1 fruit fly cellular context compared by ENCODE assay signal in the genomic region with DNA sequence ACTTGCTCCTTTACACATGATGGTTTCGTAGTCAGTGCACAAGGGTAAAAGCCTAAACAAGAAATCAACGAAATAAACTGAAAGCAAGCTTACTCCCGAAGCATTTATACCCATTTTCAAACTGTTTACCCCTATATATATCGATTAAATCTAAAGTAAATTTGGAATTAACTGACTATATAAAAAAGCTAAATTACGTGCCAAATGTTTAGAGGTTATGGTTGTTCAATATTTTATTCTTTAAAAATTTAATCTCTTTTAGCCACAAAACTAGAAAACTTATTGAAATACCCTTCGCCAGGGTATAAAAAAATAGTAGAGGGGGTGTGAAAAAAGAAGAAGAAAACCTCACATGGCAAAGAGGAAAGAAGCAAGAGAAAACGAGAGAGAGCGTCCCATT.
TF ChIP-seq lines count a peak whose summit lies in the region.

No protein-coding gene starts in this region.

TF ChIP-seq in whole organism, embryonic, 481 proteins besides CTCF, POLR2A, EP300 and RAD21 (continued from another document and continues in another):
- TF ChIP-seq stwl (tag; optimal IDR thresholded peaks at IDR 0.05; lab: Kevin White, UChicago) = no peak
- TF ChIP-seq CG2199 (GFP tag; IDR thresholded peaks at IDR 0.05; lab: Robert Waterston, UW) = no peak
- no peak for TF ChIP-seq ken (GFP tag; IDR thresholded peaks at IDR 0.05; lab: Robert Waterston, UW)
- no peak for TF ChIP-seq MTF-1 (GFP tag; optimal IDR thresholded peaks at IDR 0.05; lab: Kevin White, UChicago; ENCODE audit: borderline replicate concordance)
- no peak for TF ChIP-seq CG3847 (GFP tag; IDR thresholded peaks at IDR 0.05; lab: Robert Waterston, UW)
- TF ChIP-seq CG14710 (tag; optimal IDR thresholded peaks at IDR 0.05; lab: Kevin White, UChicago) = peak; percentile 59
- peak; percentile 54 for TF ChIP-seq Hsf (GFP tag; optimal IDR thresholded peaks at IDR 0.05; lab: Kevin White, UChicago)
- peak; percentile 74 for TF ChIP-seq CG11504 (tag; optimal IDR thresholded peaks at IDR 0.05; lab: Kevin White, UChicago)
- TF ChIP-seq gce (GFP tag; IDR thresholded peaks at IDR 0.05; lab: Robert Waterston, UW) = no peak
- no peak for TF ChIP-seq CG8765 (GFP tag; IDR thresholded peaks at IDR 0.05; lab: Robert Waterston, UW)
- TF ChIP-seq CG8089 (GFP tag; optimal IDR thresholded peaks at IDR 0.05; lab: Kevin White, UChicago) = no peak
- no peak for TF ChIP-seq ap (GFP tag; IDR thresholded peaks at IDR 0.05; lab: Robert Waterston, UW)
- TF ChIP-seq fd96Cb (tag; optimal IDR thresholded peaks at IDR 0.05; lab: Kevin White, UChicago) = peak; percentile 62
- TF ChIP-seq Lim3 (GFP tag; IDR thresholded peaks at IDR 0.05; lab: Robert Waterston, UW) = no peak
- TF ChIP-seq prd (optimal IDR thresholded peaks at IDR 0.05; lab: Kevin White, UChicago) = no peak
- TF ChIP-seq prd (GFP tag; IDR thresholded peaks at IDR 0.05; lab: Robert Waterston, UW) = peak; percentile 70
- no peak for TF ChIP-seq dimm (GFP tag; IDR thresholded peaks at IDR 0.05; lab: Robert Waterston, UW)
- TF ChIP-seq cato (GFP tag; optimal IDR thresholded peaks at IDR 0.05; lab: Kevin White, UChicago; ENCODE audit: borderline replicate concordance) = no peak
- TF ChIP-seq CG4328 (GFP tag; optimal IDR thresholded peaks at IDR 0.05; lab: Kevin White, UChicago) = no peak
- no peak for TF ChIP-seq CrebB (tag; optimal IDR thresholded peaks at IDR 0.05; lab: Kevin White, UChicago)
- no peak for TF ChIP-seq repo (GFP tag; optimal IDR thresholded peaks at IDR 0.05; lab: Kevin White, UChicago)
- TF ChIP-seq Hmx (GFP tag; optimal IDR thresholded peaks at IDR 0.05; lab: Kevin White, UChicago) = peak; percentile 21
- TF ChIP-seq CG15479 (GFP tag; optimal IDR thresholded peaks at IDR 0.05; lab: Kevin White, UChicago) = no peak
- no peak for TF ChIP-seq cas (GFP tag; IDR thresholded peaks at IDR 0.05; lab: Robert Waterston, UW)
- no peak for TF ChIP-seq C15 (GFP tag; IDR thresholded peaks at IDR 0.05; lab: Robert Waterston, UW)
- peak; percentile 22; the same call in 1 of the 3 replicates for TF ChIP-seq croc (GFP tag; conservative IDR thresholded peaks at IDR 0.05; lab: Robert Waterston, UW)
- TF ChIP-seq Optix (GFP tag; IDR thresholded peaks at IDR 0.05; lab: Robert Waterston, UW) = no peak
- TF ChIP-seq BEAF-32 (GFP tag; optimal IDR thresholded peaks at IDR 0.05; lab: Kevin White, UChicago) = no peak
- TF ChIP-seq CG12104 (GFP tag; optimal IDR thresholded peaks at IDR 0.05; lab: Kevin White, UChicago) = peak; percentile 6
- TF ChIP-seq salm (tag; optimal IDR thresholded peaks at IDR 0.05; lab: Kevin White, UChicago) = peak; percentile 50
- TF ChIP-seq sim (GFP tag; IDR thresholded peaks at IDR 0.05; lab: Robert Waterston, UW) = no peak
- TF ChIP-seq H2.0 (GFP tag; IDR thresholded peaks at IDR 0.05; lab: Robert Waterston, UW) = 0 out of 2 replicates have a peak, but pooled peaks have one; percentile 16
- TF ChIP-seq Lhr (GFP tag; optimal IDR thresholded peaks at IDR 0.05; lab: Kevin White, UChicago) = no peak
- TF ChIP-seq CG10565 (GFP tag; optimal IDR thresholded peaks at IDR 0.05; lab: Kevin White, UChicago) = no peak
- no peak for TF ChIP-seq CG4730 (GFP tag; IDR thresholded peaks at IDR 0.05; lab: Robert Waterston, UW)
- TF ChIP-seq CG14965 (GFP tag; optimal IDR thresholded peaks at IDR 0.05; lab: Kevin White, UChicago; ENCODE audit: borderline replicate concordance) = no peak
- peak; percentile 15 for TF ChIP-seq trh (GFP tag; optimal IDR thresholded peaks at IDR 0.05; lab: Kevin White, UChicago)
- TF ChIP-seq CG1024 (GFP tag; IDR thresholded peaks at IDR 0.05; lab: Robert Waterston, UW) = 0 out of 2 replicates have a peak, but pooled peaks have one; percentile 17
- no peak for TF ChIP-seq TFAM (GFP tag; optimal IDR thresholded peaks at IDR 0.05; lab: Kevin White, UChicago)
- TF ChIP-seq CG12236 (GFP tag; optimal IDR thresholded peaks at IDR 0.05; lab: Kevin White, UChicago) = no peak
- no peak for TF ChIP-seq hb (GFP tag; IDR thresholded peaks at IDR 0.05; lab: Robert Waterston, UW; ENCODE audit: partially characterized antibody)
- no peak for TF ChIP-seq sens-2 (GFP tag; IDR thresholded peaks at IDR 0.05; lab: Robert Waterston, UW)
- 0 out of 3 replicates have a peak, but pooled peaks have one; percentile 16 for TF ChIP-seq B-H1 (GFP tag; IDR thresholded peaks at IDR 0.05; lab: Robert Waterston, UW)
- TF ChIP-seq CG9437 (GFP tag; optimal IDR thresholded peaks at IDR 0.05; lab: Kevin White, UChicago) = peak; percentile 23
- TF ChIP-seq maf-S (GFP tag; optimal IDR thresholded peaks at IDR 0.05; lab: Kevin White, UChicago) = peak; percentile 16
- TF ChIP-seq CG2889 (GFP tag; IDR thresholded peaks at IDR 0.05; lab: Robert Waterston, UW) = no peak
- TF ChIP-seq CG10462 (GFP tag; optimal IDR thresholded peaks at IDR 0.05; lab: Kevin White, UChicago) = no peak
- TF ChIP-seq mirr (GFP tag; optimal IDR thresholded peaks at IDR 0.05; lab: Kevin White, UChicago) = no peak
- peak; percentile 26 for TF ChIP-seq HmgZ (tag; optimal IDR thresholded peaks at IDR 0.05; lab: Kevin White, UChicago)
- peak; percentile 18 for TF ChIP-seq Antp (GFP tag; optimal IDR thresholded peaks at IDR 0.05; lab: Kevin White, UChicago)
- TF ChIP-seq CG32772 (GFP tag; IDR thresholded peaks at IDR 0.05; lab: Robert Waterston, UW) = no peak
- no peak for TF ChIP-seq inv (GFP tag; IDR thresholded peaks at IDR 0.05; lab: Robert Waterston, UW; ENCODE audit: partially characterized antibody)
- TF ChIP-seq CG8478 (optimal IDR thresholded peaks at IDR 0.05; lab: Kevin White, UChicago) = no peak
- TF ChIP-seq Fer2 (tag; optimal IDR thresholded peaks at IDR 0.05; lab: Kevin White, UChicago) = peak; percentile 16
- TF ChIP-seq corto (GFP tag; optimal IDR thresholded peaks at IDR 0.05; lab: Kevin White, UChicago) = no peak
- TF ChIP-seq crp (GFP tag; optimal IDR thresholded peaks at IDR 0.05; lab: Kevin White, UChicago) = no peak
- TF ChIP-seq jing (GFP tag; optimal IDR thresholded peaks at IDR 0.05; lab: Kevin White, UChicago) = no peak
- TF ChIP-seq chn (GFP tag; optimal IDR thresholded peaks at IDR 0.05; lab: Kevin White, UChicago) = no peak
- TF ChIP-seq dm (GFP tag; optimal IDR thresholded peaks at IDR 0.05; lab: Kevin White, UChicago) = peak; percentile 7
- peak; percentile 60; the same call in 1 of the 2 replicates for TF ChIP-seq CG17328 (GFP tag; IDR thresholded peaks at IDR 0.05; lab: Robert Waterston, UW)
- TF ChIP-seq NC2α (GFP tag; optimal IDR thresholded peaks at IDR 0.05; lab: Kevin White, UChicago) = no peak
- no peak for TF ChIP-seq wdn (GFP tag; IDR thresholded peaks at IDR 0.05; lab: Robert Waterston, UW)
- no peak for TF ChIP-seq Doc3 (GFP tag; IDR thresholded peaks at IDR 0.05; lab: Robert Waterston, UW; ENCODE audit: partially characterized antibody)
- TF ChIP-seq CG5180 (GFP tag; optimal IDR thresholded peaks at IDR 0.05; lab: Kevin White, UChicago) = no peak
- peak; percentile 30 for TF ChIP-seq CHES-1-like (GFP tag; optimal IDR thresholded peaks at IDR 0.05; lab: Kevin White, UChicago)
- TF ChIP-seq CG7839 (tag; optimal IDR thresholded peaks at IDR 0.05; lab: Kevin White, UChicago) = peak; percentile 74
- no peak for TF ChIP-seq Rfx (GFP tag; IDR thresholded peaks at IDR 0.05; lab: Robert Waterston, UW)
- TF ChIP-seq CG5245 (GFP tag; optimal IDR thresholded peaks at IDR 0.05; lab: Kevin White, UChicago) = peak; percentile 1
- peak; percentile 54 for TF ChIP-seq lmd (GFP tag; IDR thresholded peaks at IDR 0.05; lab: Robert Waterston, UW)
- TF ChIP-seq tgo (GFP tag; IDR thresholded peaks at IDR 0.05; lab: Robert Waterston, UW) = peak; percentile 44
- no peak for TF ChIP-seq CG30020 (tag; optimal IDR thresholded peaks at IDR 0.05; lab: Kevin White, UChicago)
- TF ChIP-seq Sox100B (GFP tag; optimal IDR thresholded peaks at IDR 0.05; lab: Kevin White, UChicago) = peak; percentile 64
- no peak for TF ChIP-seq Bgb (GFP tag; IDR thresholded peaks at IDR 0.05; lab: Robert Waterston, UW; ENCODE audit: partially characterized antibody)
- TF ChIP-seq trem (tag; optimal IDR thresholded peaks at IDR 0.05; lab: Kevin White, UChicago) = peak; percentile 52
- no peak for TF ChIP-seq ac (GFP tag; optimal IDR thresholded peaks at IDR 0.05; lab: Kevin White, UChicago)
- no peak for TF ChIP-seq ranshi (GFP tag; IDR thresholded peaks at IDR 0.05; lab: Robert Waterston, UW)
- TF ChIP-seq nmo (GFP tag; optimal IDR thresholded peaks at IDR 0.05; lab: Kevin White, UChicago) = peak; percentile 60
- TF ChIP-seq CG3726 (GFP tag; IDR thresholded peaks at IDR 0.05; lab: Robert Waterston, UW) = no peak
- peak; percentile 60 for TF ChIP-seq Camta (GFP tag; optimal IDR thresholded peaks at IDR 0.05; lab: Kevin White, UChicago)
- TF ChIP-seq dpn (GFP tag; optimal IDR thresholded peaks at IDR 0.05; lab: Kevin White, UChicago) = peak; percentile 32 to 46
- TF ChIP-seq Mes4 (GFP tag; optimal IDR thresholded peaks at IDR 0.05; lab: Kevin White, UChicago) = no peak
- TF ChIP-seq ham (GFP tag; IDR thresholded peaks at IDR 0.05; lab: Robert Waterston, UW) = no peak
- no peak for TF ChIP-seq Drgx (GFP tag; IDR thresholded peaks at IDR 0.05; lab: Robert Waterston, UW)
- TF ChIP-seq vvl (GFP tag; IDR thresholded peaks at IDR 0.05; lab: Robert Waterston, UW) = peak; percentile 75; the same call in 1 of the 2 replicates
- no peak for TF ChIP-seq crol (GFP tag; IDR thresholded peaks at IDR 0.05; lab: Robert Waterston, UW)
- TF ChIP-seq odd (GFP tag; optimal IDR thresholded peaks at IDR 0.05; lab: Kevin White, UChicago) = peak; percentile 29
- TF ChIP-seq ewg (GFP tag; optimal IDR thresholded peaks at IDR 0.05; lab: Kevin White, UChicago) = no peak
- TF ChIP-seq CG33557 (GFP tag; optimal IDR thresholded peaks at IDR 0.05; lab: Kevin White, UChicago) = peak; percentile 30
- TF ChIP-seq CG31388 (GFP tag; optimal IDR thresholded peaks at IDR 0.05; lab: Kevin White, UChicago) = no peak
- TF ChIP-seq br (optimal IDR thresholded peaks at IDR 0.05; lab: Kevin White, UChicago) = no peak
- peak; percentile 46 for TF ChIP-seq oc (tag; optimal IDR thresholded peaks at IDR 0.05; lab: Kevin White, UChicago)
- TF ChIP-seq D19B (GFP tag; optimal IDR thresholded peaks at IDR 0.05; lab: Kevin White, UChicago) = peak; percentile 95
- peak; percentile 84 for TF ChIP-seq gem (tag; optimal IDR thresholded peaks at IDR 0.05; lab: Kevin White, UChicago)
- TF ChIP-seq CG9817 (tag; optimal IDR thresholded peaks at IDR 0.05; lab: Kevin White, UChicago) = peak; percentile 21
- 0 out of 2 replicates have a peak, but pooled peaks have one; percentile 13 for TF ChIP-seq CG11696 (GFP tag; IDR thresholded peaks at IDR 0.05; lab: Robert Waterston, UW)
- no peak for TF ChIP-seq twi (tag; optimal IDR thresholded peaks at IDR 0.05; lab: Kevin White, UChicago)
- TF ChIP-seq Oli (tag; optimal IDR thresholded peaks at IDR 0.05; lab: Kevin White, UChicago) = peak; percentile 66
- no peak for TF ChIP-seq run (tag; optimal IDR thresholded peaks at IDR 0.05; lab: Kevin White, UChicago)
- no peak for TF ChIP-seq CG32767 (GFP tag; IDR thresholded peaks at IDR 0.05; lab: Robert Waterston, UW)
- no peak for TF ChIP-seq Dfd (GFP tag; optimal IDR thresholded peaks at IDR 0.05; lab: Kevin White, UChicago)
- TF ChIP-seq CG1647 (GFP tag; optimal IDR thresholded peaks at IDR 0.05; lab: Kevin White, UChicago) = no peak
- TF ChIP-seq CG34376 (GFP tag; optimal IDR thresholded peaks at IDR 0.05; lab: Kevin White, UChicago) = no peak
- no peak for TF ChIP-seq dan (GFP tag; IDR thresholded peaks at IDR 0.05; lab: Robert Waterston, UW)
- TF ChIP-seq row (GFP tag; IDR thresholded peaks at IDR 0.05; lab: Robert Waterston, UW) = peak; percentile 81
- TF ChIP-seq chm (GFP tag; IDR thresholded peaks at IDR 0.05; lab: Robert Waterston, UW) = peak; percentile 23; the same call in 1 of the 2 replicates
- TF ChIP-seq CG11456 (GFP tag; IDR thresholded peaks at IDR 0.05; lab: Robert Waterston, UW) = no peak
- TF ChIP-seq CG4854 (GFP tag; optimal IDR thresholded peaks at IDR 0.05; lab: Kevin White, UChicago) = no peak
- no peak for TF ChIP-seq sug (tag; optimal IDR thresholded peaks at IDR 0.05; lab: Kevin White, UChicago)
- no peak for TF ChIP-seq tll (GFP tag; optimal IDR thresholded peaks at IDR 0.05; lab: Kevin White, UChicago)
- TF ChIP-seq pita (GFP tag; optimal IDR thresholded peaks at IDR 0.05; lab: Kevin White, UChicago) = no peak
- TF ChIP-seq CG18476 (GFP tag; optimal IDR thresholded peaks at IDR 0.05; lab: Kevin White, UChicago) = peak; percentile 22
- no peak for TF ChIP-seq CG8944 (GFP tag; optimal IDR thresholded peaks at IDR 0.05; lab: Kevin White, UChicago)
- no peak for TF ChIP-seq hbn (GFP tag; IDR thresholded peaks at IDR 0.05; lab: Robert Waterston, UW; ENCODE audit: partially characterized antibody)
- no peak for TF ChIP-seq pum (GFP tag; optimal IDR thresholded peaks at IDR 0.05; lab: Kevin White, UChicago)
- no peak for TF ChIP-seq Tbp (GFP tag; optimal IDR thresholded peaks at IDR 0.05; lab: Kevin White, UChicago)
- TF ChIP-seq Kr (GFP tag; optimal IDR thresholded peaks at IDR 0.05; lab: Kevin White, UChicago) = no peak
- TF ChIP-seq Atf6 (GFP tag; IDR thresholded peaks at IDR 0.05; lab: Robert Waterston, UW) = peak; percentile 77
- TF ChIP-seq E2f1 (GFP tag; IDR thresholded peaks at IDR 0.05; lab: Robert Waterston, UW) = peak; percentile 17; the same call in 1 of the 2 replicates
- TF ChIP-seq ato (GFP tag; IDR thresholded peaks at IDR 0.05; lab: Robert Waterston, UW; ENCODE audit: partially characterized antibody) = no peak
- TF ChIP-seq klu (GFP tag; IDR thresholded peaks at IDR 0.05; lab: Robert Waterston, UW) = no peak
- peak; percentile 9 for TF ChIP-seq Bteb2 (GFP tag; optimal IDR thresholded peaks at IDR 0.05; lab: Kevin White, UChicago)
- TF ChIP-seq gcm2 (GFP tag; optimal IDR thresholded peaks at IDR 0.05; lab: Kevin White, UChicago) = no peak
- peak; percentile 60; the same call in 1 of the 2 replicates for TF ChIP-seq CG14014 (GFP tag; IDR thresholded peaks at IDR 0.05; lab: Robert Waterston, UW)
- TF ChIP-seq hth (optimal IDR thresholded peaks at IDR 0.05; lab: Kevin White, UChicago) = no peak
- no peak for TF ChIP-seq CG16779 (GFP tag; IDR thresholded peaks at IDR 0.05; lab: Robert Waterston, UW)
- no peak for TF ChIP-seq ara (GFP tag; IDR thresholded peaks at IDR 0.05; lab: Robert Waterston, UW)
- no peak for TF ChIP-seq rib (GFP tag; IDR thresholded peaks at IDR 0.05; lab: Robert Waterston, UW)
- no peak for TF ChIP-seq BtbVII (GFP tag; optimal IDR thresholded peaks at IDR 0.05; lab: Kevin White, UChicago)
- no peak for TF ChIP-seq pnt (GFP tag; optimal IDR thresholded peaks at IDR 0.05; lab: Kevin White, UChicago)
- no peak for TF ChIP-seq NC2β (GFP tag; optimal IDR thresholded peaks at IDR 0.05; lab: Kevin White, UChicago)
